Fruit fly (Drosophila melanogaster) whole organism, embryonic: ENCODE measurements around the gene CG13247.

Experiments
- Abd-B ChIP-seq: fragments of 200-800 bp; sonication (Bioruptor generic); optimal IDR thresholded peaks from 2 replicates; lab custom pipeline; 2018; ENCODE audit warnings: missing biosample characterization, mild to moderate bottlenecking, missing genetic modification characterization, moderate library complexity
- Atf-2 ChIP-seq: fragments of 200-800 bp; sonication (Bioruptor generic); optimal IDR thresholded peaks from 2 replicates; lab custom pipeline; 2016; ENCODE audit warnings: missing biosample characterization, missing genetic modification characterization
- B-H1 ChIP-seq: fragments of 200-800 bp; sonication (Bioruptor generic); IDR thresholded peaks from 3 replicates; pipeline ENCODE4 v1.3.6; 2022; ENCODE audit warnings: missing biosample characterization, missing genetic modification characterization
- B-H2 ChIP-seq: fragments of 200-800 bp; sonication (Bioruptor generic); optimal IDR thresholded peaks from 2 replicates; lab custom pipeline; 2018; ENCODE audit warnings: missing biosample characterization, mild to moderate bottlenecking, missing genetic modification characterization
- CG10431 ChIP-seq: fragments of 200-800 bp; sonication (Bioruptor generic); optimal IDR thresholded peaks from 3 replicates; lab custom pipeline; 2018; ENCODE audit warnings: missing biosample characterization, mild to moderate bottlenecking, missing genetic modification characterization
- CG12942 ChIP-seq: fragments of 200-800 bp; sonication (Bioruptor generic); optimal IDR thresholded peaks from 3 replicates; lab custom pipeline; 2016; ENCODE audit warnings: missing biosample characterization, missing genetic modification characterization
- CG13424 ChIP-seq: fragments of 200-800 bp; sonication (Bioruptor generic); optimal IDR thresholded peaks from 2 replicates; lab custom pipeline; 2019; ENCODE audit warnings: missing biosample characterization, mild to moderate bottlenecking, missing genetic modification characterization, moderate library complexity
- CG13624 ChIP-seq: fragments of 200-800 bp; sonication (Bioruptor generic); optimal IDR thresholded peaks from 2 replicates; lab custom pipeline; 2016; ENCODE audit warnings: missing biosample characterization, missing genetic modification characterization
- CG13775 ChIP-seq: fragments of 200-800 bp; sonication (Bioruptor generic); optimal IDR thresholded peaks from 3 replicates; lab custom pipeline; 2017; ENCODE audit warnings: missing biosample characterization, mild to moderate bottlenecking, missing genetic modification characterization
- CG14710 ChIP-seq: fragments of 200-800 bp; sonication (Bioruptor generic); optimal IDR thresholded peaks from 3 replicates; lab custom pipeline; 2019; ENCODE audit warnings: missing biosample characterization, mild to moderate bottlenecking, missing genetic modification characterization, moderate library complexity
- CG15269 ChIP-seq: fragments of 200-800 bp; sonication (Bioruptor generic); optimal IDR thresholded peaks from 2 replicates; lab custom pipeline; 2018; ENCODE audit warnings: missing biosample characterization, mild to moderate bottlenecking, missing genetic modification characterization, moderate library complexity
- CG15514 ChIP-seq: fragments of 200-800 bp; sonication (Bioruptor generic); optimal IDR thresholded peaks from 3 replicates; lab custom pipeline; 2017; ENCODE audit warnings: missing biosample characterization, missing genetic modification characterization, mild to moderate bottlenecking, moderate library complexity, missing genetic modification reagents
- CG1603 ChIP-seq: fragments of 200-800 bp; sonication (Bioruptor generic); optimal IDR thresholded peaks from 2 replicates; lab custom pipeline; 2019; ENCODE audit warnings: missing biosample characterization, mild to moderate bottlenecking, missing genetic modification characterization, moderate library complexity
- CG2875 ChIP-seq: fragments of 200-800 bp; sonication (Bioruptor generic); optimal IDR thresholded peaks from 2 replicates; lab custom pipeline; 2017; ENCODE audit warnings: missing biosample characterization, mild to moderate bottlenecking, missing genetic modification characterization, missing genetic modification reagents
- CG31224 ChIP-seq: fragments of 200-800 bp; sonication (Bioruptor generic); IDR thresholded peaks from 2 replicates; pipeline ENCODE4 v1.3.6; 2022; ENCODE audit warnings: missing biosample characterization, missing genetic modification characterization
- CG3838 ChIP-seq: fragments of 200-800 bp; sonication (Bioruptor generic); optimal IDR thresholded peaks from 3 replicates; lab custom pipeline; 2016; ENCODE audit warnings: missing biosample characterization, missing genetic modification characterization
- CG6689 ChIP-seq: fragments of 200-800 bp; sonication (Bioruptor generic); IDR thresholded peaks from 2 replicates; pipeline ENCODE4 v1.3.6; 2022; ENCODE audit warnings: missing biosample characterization, missing genetic modification characterization
- CG7745 ChIP-seq: fragments of 200-800 bp; sonication (Bioruptor generic); optimal IDR thresholded peaks from 2 replicates; lab custom pipeline; 2018; ENCODE audit warnings: missing biosample characterization, mild to moderate bottlenecking, missing genetic modification characterization, moderate library complexity
- CG7928 ChIP-seq: fragments of 200-800 bp; sonication (Bioruptor generic); optimal IDR thresholded peaks from 2 replicates; lab custom pipeline; 2017; ENCODE audit warnings: missing biosample characterization, mild to moderate bottlenecking, missing genetic modification characterization
- CG7963 ChIP-seq: fragments of 200-800 bp; sonication (Bioruptor generic); IDR thresholded peaks from 3 replicates; pipeline ENCODE4 v1.3.6; 2022; ENCODE audit warnings: missing biosample characterization, missing genetic modification characterization; ENCODE audit not compliant: partially characterized antibody
- CG9609 ChIP-seq: fragments of 200-800 bp; sonication (Bioruptor generic); optimal IDR thresholded peaks from 3 replicates; lab custom pipeline; 2016; ENCODE audit warnings: missing biosample characterization, missing genetic modification characterization
- D19A ChIP-seq: fragments of 200-800 bp; optimal IDR thresholded peaks from 3 replicates; lab custom pipeline; 2019; ENCODE audit warnings: missing biosample characterization, mild to moderate bottlenecking, missing genetic modification characterization, moderate library complexity
- Doc3 ChIP-seq: fragments of 200-800 bp; sonication (Bioruptor generic); IDR thresholded peaks from 3 replicates; pipeline ENCODE4 v1.3.6; 2022; ENCODE audit warnings: missing biosample characterization, missing genetic modification characterization; ENCODE audit not compliant: partially characterized antibody
- Fer2 ChIP-seq: fragments of 200-800 bp; sonication (Bioruptor generic); optimal IDR thresholded peaks from 2 replicates; lab custom pipeline; 2018; ENCODE audit warnings: missing biosample characterization, mild to moderate bottlenecking, missing genetic modification characterization, moderate library complexity
- Myb ChIP-seq: fragments of 200-800 bp; sonication (Bioruptor generic); optimal IDR thresholded peaks from 2 replicates; lab custom pipeline; 2016; ENCODE audit warnings: missing biosample characterization, missing genetic modification characterization
- Ptx1 ChIP-seq: fragments of 200-800 bp; sonication (Bioruptor generic); IDR thresholded peaks from 2 replicates; pipeline ENCODE4 v1.3.6; 2022; ENCODE audit warnings: missing biosample characterization, missing genetic modification characterization
- ci ChIP-seq: fragments of 200-800 bp; sonication (Bioruptor generic); IDR thresholded peaks from 3 replicates; pipeline ENCODE4 v1.3.6; 2022; ENCODE audit warnings: missing biosample characterization, missing genetic modification characterization
- croc ChIP-seq: fragments of 200-800 bp; sonication (Bioruptor generic); conservative IDR thresholded peaks from 3 replicates; pipeline ENCODE4 v1.3.6; 2022; ENCODE audit warnings: missing biosample characterization, missing genetic modification characterization
- dan ChIP-seq: fragments of 200-800 bp; sonication (Bioruptor generic); IDR thresholded peaks from 2 replicates; pipeline ENCODE4 v1.3.6; 2022; ENCODE audit warnings: missing biosample characterization, missing genetic modification characterization
- dati ChIP-seq: fragments of 200-800 bp; sonication (Bioruptor generic); IDR thresholded peaks from 2 replicates; pipeline ENCODE4 v1.3.6; 2022; ENCODE audit warnings: missing biosample characterization, missing genetic modification characterization
- eve ChIP-seq, 2 experiments: fragments of >200 bp; optimal IDR thresholded peaks; 2 replicates each; lab custom pipeline; 2017; ENCODE audit warnings: missing biosample characterization in 2 of 2, missing genetic modification characterization in 2 of 2
- gem ChIP-seq: fragments of 200-800 bp; sonication (Bioruptor generic); optimal IDR thresholded peaks from 2 replicates; lab custom pipeline; 2019; ENCODE audit warnings: missing biosample characterization, mild to moderate bottlenecking, missing genetic modification characterization, moderate library complexity
- grn ChIP-seq: fragments of 200-800 bp; sonication (Bioruptor generic); optimal IDR thresholded peaks from 3 replicates; lab custom pipeline; 2017; ENCODE audit warnings: missing biosample characterization, missing genetic modification characterization
- hb ChIP-seq: fragments of 200-800 bp; sonication (Bioruptor generic); IDR thresholded peaks from 3 replicates; pipeline ENCODE4 v1.3.6; 2022; ENCODE audit warnings: missing biosample characterization, missing genetic modification characterization; ENCODE audit not compliant: partially characterized antibody
- hth ChIP-seq: fragments of >200 bp; optimal IDR thresholded peaks from 2 replicates; lab custom pipeline; 2017; ENCODE audit warnings: inconsistent platforms
- klu ChIP-seq: fragments of 200-800 bp; sonication (Bioruptor generic); IDR thresholded peaks from 2 replicates; pipeline ENCODE4 v1.3.6; 2022; ENCODE audit warnings: missing biosample characterization, missing genetic modification characterization
- knrl ChIP-seq: fragments of 200-800 bp; sonication (Bioruptor generic); IDR thresholded peaks from 3 replicates; pipeline ENCODE4 v1.3.6; 2022; ENCODE audit warnings: missing biosample characterization, missing genetic modification characterization; ENCODE audit not compliant: partially characterized antibody
- lab ChIP-seq: fragments of 200-800 bp; sonication (Bioruptor generic); optimal IDR thresholded peaks from 3 replicates; lab custom pipeline; 2017; ENCODE audit warnings: missing biosample characterization, missing genetic modification characterization, mild to moderate bottlenecking, moderate library complexity, missing genetic modification reagents
- lbe ChIP-seq: fragments of 200-800 bp; sonication (Bioruptor generic); optimal IDR thresholded peaks from 2 replicates; lab custom pipeline; 2016; ENCODE audit warnings: missing biosample characterization, mild to moderate bottlenecking, missing genetic modification characterization
- lov ChIP-seq, 2 experiments: fragments of 200-800 bp in 1 of 2; fragments of >200 bp in 1 of 2; sonication (Bioruptor generic) in 1 of 2; IDR thresholded peaks in 1 of 2; optimal IDR thresholded peaks in 1 of 2; 2 replicates in 1 of 2; 3 replicates in 1 of 2; pipeline versions ENCODE4 v1.3.6 to Lab custom; 2017 to 2022; ENCODE audit warnings: missing biosample characterization in 1 of 2, missing genetic modification characterization in 1 of 2
- nom ChIP-seq: fragments of 200-800 bp; sonication (Bioruptor generic); optimal IDR thresholded peaks from 2 replicates; lab custom pipeline; 2017; ENCODE audit warnings: missing biosample characterization, missing genetic modification characterization, mild to moderate bottlenecking, moderate library complexity, missing genetic modification reagents
- prd ChIP-seq, 3 experiments: fragments of >200 bp in 2 of 3; fragments of 200-800 bp in 1 of 3; sonication (Bioruptor generic) in 1 of 3; optimal IDR thresholded peaks in 2 of 3; IDR thresholded peaks in 1 of 3; 2 replicates in 2 of 3; 3 replicates in 1 of 3; pipeline versions ENCODE4 v1.3.6 to Lab custom; 2017 to 2022; ENCODE audit warnings: missing biosample characterization in 1 of 3, missing genetic modification characterization in 1 of 3
- pros ChIP-seq: fragments of 200-800 bp; sonication (Bioruptor generic); optimal IDR thresholded peaks from 3 replicates; lab custom pipeline; 2019; ENCODE audit warnings: missing biosample characterization, mild to moderate bottlenecking, missing genetic modification characterization, moderate library complexity
- shn ChIP-seq: fragments of 200-800 bp; sonication (Bioruptor generic); optimal IDR thresholded peaks from 3 replicates; lab custom pipeline; 2016; ENCODE audit warnings: missing biosample characterization, missing genetic modification characterization
- sim ChIP-seq: fragments of 200-800 bp; sonication (Bioruptor generic); IDR thresholded peaks from 2 replicates; pipeline ENCODE4 v1.3.6; 2022; ENCODE audit warnings: missing biosample characterization, missing genetic modification characterization
- sug ChIP-seq: fragments of 200-800 bp; optimal IDR thresholded peaks from 2 replicates; lab custom pipeline; 2019; ENCODE audit warnings: missing biosample characterization, mild to moderate bottlenecking, missing genetic modification characterization, moderate library complexity
- tx ChIP-seq: fragments of 200-800 bp; sonication (Bioruptor generic); optimal IDR thresholded peaks from 2 replicates; lab custom pipeline; 2016; ENCODE audit warnings: missing biosample characterization, missing genetic modification characterization
- zf30C ChIP-seq: fragments of 200-800 bp; sonication (Bioruptor generic); optimal IDR thresholded peaks from 3 replicates; lab custom pipeline; 2018; ENCODE audit warnings: missing biosample characterization, mild to moderate bottlenecking, missing genetic modification characterization

Gene CG13247

DNA sequence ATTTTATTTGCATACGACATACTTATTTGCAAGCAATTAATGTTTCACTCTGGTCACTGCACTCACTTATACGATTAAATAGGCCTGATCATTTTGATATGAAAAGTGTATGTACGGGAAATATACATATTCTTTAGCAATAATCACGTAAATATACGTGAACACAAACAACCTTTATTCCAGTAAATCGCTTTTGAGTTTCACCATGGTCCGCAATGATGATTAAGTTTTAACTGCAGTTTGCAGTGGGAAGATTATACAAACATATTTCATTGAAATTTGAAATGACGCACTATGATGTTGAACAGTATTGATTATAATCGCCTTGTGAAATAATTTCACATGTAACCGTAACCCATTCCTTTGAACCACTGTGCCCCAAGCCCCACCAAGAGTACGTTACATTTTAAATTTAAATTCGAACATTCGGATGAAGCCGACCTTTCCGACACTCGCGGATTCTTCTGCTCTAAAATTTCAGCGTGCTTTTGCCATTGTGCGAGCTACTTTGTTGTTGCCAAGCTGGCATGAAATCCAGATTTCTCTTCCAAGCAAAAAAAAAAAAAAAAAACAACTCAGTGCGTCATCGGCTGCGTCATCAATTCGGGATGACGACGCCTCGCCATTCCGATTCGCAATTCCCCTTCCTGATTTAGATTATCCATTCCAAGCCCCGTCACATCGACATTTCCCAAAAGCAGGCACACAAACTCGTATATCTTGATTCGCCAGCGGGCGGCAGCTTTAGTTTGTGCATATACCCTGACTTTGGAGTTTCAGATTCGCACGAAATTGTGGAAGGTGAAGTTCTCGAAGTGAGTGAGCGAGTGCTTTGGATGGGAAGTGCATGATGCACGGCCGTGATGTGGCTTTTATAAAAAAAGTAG lies 33.6 kb downstream of the CG13247 start (continued):
- TF ChIP-seq lbe (GFP tag; lab: Kevin White, UChicago) = peak; percentile 29
- no peak for TF ChIP-seq CG14710 (tag; lab: Kevin White, UChicago)
- no peak for TF ChIP-seq tx (GFP tag; lab: Kevin White, UChicago)
- no peak for TF ChIP-seq CG13424 (tag; lab: Kevin White, UChicago)
- no peak for TF ChIP-seq B-H2 (GFP tag; lab: Kevin White, UChicago)
- TF ChIP-seq CG13775 (GFP tag; lab: Kevin White, UChicago) = peak; percentile 15
- no peak for TF ChIP-seq sug
- TF ChIP-seq CG7963 (GFP tag; lab: Robert Waterston, UW) = no peak
- TF ChIP-seq dan (GFP tag; lab: Robert Waterston, UW) = no peak
- TF ChIP-seq CG3838 (GFP tag; lab: Kevin White, UChicago) = no peak
- no peak for TF ChIP-seq Fer2 (tag; lab: Kevin White, UChicago)
- TF ChIP-seq Doc3 = no peak
- peak in 1 of 2 experiments; percentile 48 for TF ChIP-seq eve (GFP tag; optimal IDR thresholded peaks at IDR 0.05; lab: Kevin White, UChicago)
- no peak for TF ChIP-seq croc
- peak; percentile 22 for TF ChIP-seq nom (GFP tag; lab: Kevin White, UChicago)
- no peak for TF ChIP-seq shn (GFP tag; lab: Kevin White, UChicago)
- TF ChIP-seq hb (GFP tag; lab: Robert Waterston, UW) = no peak
- no peak for TF ChIP-seq Ptx1
- no peak for TF ChIP-seq lab (GFP tag; lab: Kevin White, UChicago)
- no peak for TF ChIP-seq grn (GFP tag; lab: Kevin White, UChicago)
- TF ChIP-seq prd (optimal IDR thresholded peaks at IDR 0.05; lab: Kevin White, UChicago) = no peak
- no peak for TF ChIP-seq prd (GFP tag; IDR thresholded peaks at IDR 0.05; lab: Robert Waterston, UW)
- TF ChIP-seq CG9609 = no peak
- no peak for TF ChIP-seq CG15514 (GFP tag; lab: Kevin White, UChicago)
- no peak for TF ChIP-seq knrl (GFP tag; lab: Robert Waterston, UW)
- TF ChIP-seq CG1603 (tag; lab: Kevin White, UChicago) = peak; percentile 23
- no peak for TF ChIP-seq CG7928 (GFP tag; lab: Kevin White, UChicago)
- no peak for TF ChIP-seq lov (optimal IDR thresholded peaks at IDR 0.05; lab: Kevin White, UChicago)
- no peak for TF ChIP-seq lov (GFP tag; IDR thresholded peaks at IDR 0.05; lab: Robert Waterston, UW)
- no peak for TF ChIP-seq dati (GFP tag; lab: Robert Waterston, UW)
- no peak for TF ChIP-seq Abd-B (GFP tag; lab: Kevin White, UChicago)
- peak; percentile 20; the same call in 1 of the 2 replicates for TF ChIP-seq CG6689 (GFP tag; lab: Robert Waterston, UW)
- TF ChIP-seq hth (lab: Kevin White, UChicago) = no peak
- TF ChIP-seq zf30C (GFP tag; lab: Kevin White, UChicago) = no peak
- TF ChIP-seq gem = peak; percentile 9
- TF ChIP-seq Atf-2 = no peak
- TF ChIP-seq klu (GFP tag; lab: Robert Waterston, UW) = no peak
- TF ChIP-seq CG2875 (GFP tag; lab: Kevin White, UChicago) = no peak
- no peak for TF ChIP-seq CG12942 (GFP tag; lab: Kevin White, UChicago)
- peak; percentile 17 for TF ChIP-seq D19A (tag; lab: Kevin White, UChicago)
- TF ChIP-seq CG10431 (GFP tag; lab: Kevin White, UChicago) = no peak
- TF ChIP-seq CG31224 (GFP tag; lab: Robert Waterston, UW) = no peak
- no peak for TF ChIP-seq CG15269
- no peak for TF ChIP-seq CG7745 (tag; lab: Kevin White, UChicago)
- TF ChIP-seq sim (GFP tag; lab: Robert Waterston, UW) = no peak
- TF ChIP-seq B-H1 (GFP tag; lab: Robert Waterston, UW) = no peak
- 0 out of 3 replicates have a peak, but pooled peaks have one; percentile 27 for TF ChIP-seq ci
- peak; percentile 26 for TF ChIP-seq CG13624 (GFP tag; lab: Kevin White, UChicago)
- peak; percentile 21 for TF ChIP-seq Myb (GFP tag; lab: Kevin White, UChicago)
- no peak for TF ChIP-seq pros (GFP tag; lab: Kevin White, UChicago)
